Worm (Caenorhabditis elegans) whole organism, L1 larva: Measurements from ENCODE around the gene K07H8.11.

Experiments
- ceh-82 ChIP-seq, 3 experiments: fragments of 150-350 bp in 1 of 3; sonication (generic microtip) in 2 of 3; optimal IDR thresholded peaks; 2 replicates each; lab custom pipeline; 2014 to 2017; ENCODE audit warnings: missing biosample characterization in 3 of 3, missing genetic modification characterization in 3 of 3
- dsc-1 ChIP-seq: sonication (generic microtip); optimal IDR thresholded peaks from 2 replicates; lab custom pipeline; 2016; ENCODE audit warnings: mild to moderate bottlenecking, missing genetic modification characterization, missing compliant biosample characterization
- efl-1 ChIP-seq, 4 experiments: fragments of 150-350 bp; optimal IDR thresholded peaks in 3 of 4; peaks in 1 of 4; 1 replicate in 1 of 4; 2 replicates in 3 of 4; lab custom pipeline; 2014; ENCODE audit warnings: missing biosample characterization in 2 of 4, missing genetic modification characterization in 2 of 4, missing genetic modification reagents in 2 of 4
- elt-3 ChIP-seq, 6 experiments: fragments of 150-350 bp in 1 of 6; sonication (generic microtip); optimal IDR thresholded peaks; 2 replicates each; lab custom pipeline; 2017 to 2018; ENCODE audit warnings: missing biosample characterization in 6 of 6, missing genetic modification characterization in 6 of 6, inconsistent platforms in 1 of 6
- fkh-10 ChIP-seq: sonication (generic microtip); optimal IDR thresholded peaks from 2 replicates; lab custom pipeline; 2017; ENCODE audit warnings: missing biosample characterization, missing genetic modification reagents, missing genetic modification characterization
- mdl-1 ChIP-seq, 2 experiments: fragments of 150-350 bp; optimal IDR thresholded peaks; 2 replicates each; lab custom pipeline; 2014 to 2017; ENCODE audit warnings: missing biosample characterization in 2 of 2, missing genetic modification characterization in 2 of 2, inconsistent platforms in 1 of 2
- nhr-12 ChIP-seq: sonication (generic microtip); optimal IDR thresholded peaks from 2 replicates; lab custom pipeline; 2017; ENCODE audit warnings: missing biosample characterization, missing genetic modification characterization
- nhr-47 ChIP-seq: sonication (generic microtip); optimal IDR thresholded peaks from 2 replicates; lab custom pipeline; 2016; ENCODE audit warnings: mild to moderate bottlenecking, missing genetic modification characterization, moderate library complexity, missing compliant biosample characterization
- nhr-77 ChIP-seq: fragments of 150-350 bp; optimal IDR thresholded peaks from 2 replicates; lab custom pipeline; 2014; ENCODE audit warnings: missing biosample characterization, missing genetic modification characterization
- nhr-84 ChIP-seq: sonication (generic microtip); optimal IDR thresholded peaks from 2 replicates; lab custom pipeline; 2017; ENCODE audit warnings: missing biosample characterization, missing genetic modification characterization
- pax-3 ChIP-seq: fragments of 200-800 bp; sonication (Bioruptor generic); optimal IDR thresholded peaks from 2 replicates; lab custom pipeline; 2018; ENCODE audit warnings: mild to moderate bottlenecking, missing genetic modification characterization, moderate library complexity, missing compliant biosample characterization
- pqm-1 ChIP-seq: sonication (generic microtip); optimal IDR thresholded peaks from 3 replicates; lab custom pipeline; 2017; ENCODE audit warnings: missing biosample characterization, missing genetic modification characterization
- rnt-1 ChIP-seq: sonication (generic microtip); optimal IDR thresholded peaks from 2 replicates; lab custom pipeline; 2016; ENCODE audit warnings: mild to moderate bottlenecking, missing genetic modification characterization, moderate library complexity, missing compliant biosample characterization
- snpc-4 ChIP-seq: fragments of 150-350 bp; optimal IDR thresholded peaks from 2 replicates; lab custom pipeline; 2014; ENCODE audit warnings: missing biosample characterization, missing genetic modification characterization

- TF ChIP-seq pqm-1 = no peak
- no peak for TF ChIP-seq snpc-4 (tag; lab: Kevin White, UChicago)
- TF ChIP-seq nhr-12 (tag; lab: Kevin White, UChicago) = no peak
- TF ChIP-seq nhr-84 (tag; lab: Kevin White, UChicago) = no peak
- no peak for TF ChIP-seq nhr-47 (tag; lab: Kevin White, UChicago)
- no peak for TF ChIP-seq elt-3 (tag; optimal IDR thresholded peaks at IDR 0.05; lab: Kevin White, UChicago)
- no peak for TF ChIP-seq fkh-10
- no peak for TF ChIP-seq dsc-1 (tag; lab: Kevin White, UChicago)
- no peak for TF ChIP-seq rnt-1
- TF ChIP-seq pax-3 (tag; lab: Kevin White, UChicago) = no peak
- no peak for TF ChIP-seq ceh-82 (tag; optimal IDR thresholded peaks at IDR 0.05; lab: Kevin White, UChicago)
- TF ChIP-seq mdl-1 (tag; optimal IDR thresholded peaks at IDR 0.05; lab: Kevin White, UChicago) = no peak
- no peak for TF ChIP-seq nhr-77 (tag; lab: Kevin White, UChicago)
- no peak for TF ChIP-seq efl-1 (optimal IDR thresholded peaks at IDR 0.05; lab: Kevin White, UChicago)
- TF ChIP-seq efl-1 (GFP tag; optimal IDR thresholded peaks at IDR 0.05 in 1 of 2; lab: Kevin White, UChicago) = no peak
Measured at ce11 chrIV:8268024-8268423, 7.1 kb downstream of the K07H8.11 start, which contains the start of the genes K07H8.5 and K07H8.8.
